Fruit fly (Drosophila melanogaster): ENCODE measurements around the gene CG14420.

The CG14420 gene

DNA sequence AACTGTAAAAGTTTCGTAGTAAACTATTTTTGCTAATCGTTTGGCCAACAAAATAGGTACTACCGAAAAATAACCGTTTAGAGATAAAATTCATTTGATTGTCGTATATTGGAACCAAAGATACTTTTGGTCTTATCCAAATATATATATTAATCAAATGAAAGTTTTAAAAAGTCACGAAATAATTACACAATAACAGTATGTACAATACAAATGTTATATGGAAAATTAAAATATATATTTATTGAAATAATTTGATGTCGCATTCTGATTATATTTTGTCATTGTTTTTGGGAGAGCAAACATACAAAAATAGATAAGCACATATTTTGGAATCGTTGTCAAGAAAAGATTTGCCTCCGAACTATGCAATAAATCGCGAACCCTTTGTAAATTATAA is at the start of gene CG14420:
Gene CG14420, plus strand, starts transcription at position 301 of the 400 bp plus-strand sequence.
- TF ChIP-seq EcR (GFP tag; optimal IDR thresholded peaks at IDR 0.05) (no peak), Dll (optimal IDR thresholded peaks at IDR 0.05) (no peak), CG8478 (optimal IDR thresholded peaks at IDR 0.05) (no peak), pan (optimal IDR thresholded peaks at IDR 0.05) (no peak), usp (GFP tag; optimal IDR thresholded peaks at IDR 0.05) (no peak), psq (optimal IDR thresholded peaks at IDR 0.05) (no peak)

DNA sequence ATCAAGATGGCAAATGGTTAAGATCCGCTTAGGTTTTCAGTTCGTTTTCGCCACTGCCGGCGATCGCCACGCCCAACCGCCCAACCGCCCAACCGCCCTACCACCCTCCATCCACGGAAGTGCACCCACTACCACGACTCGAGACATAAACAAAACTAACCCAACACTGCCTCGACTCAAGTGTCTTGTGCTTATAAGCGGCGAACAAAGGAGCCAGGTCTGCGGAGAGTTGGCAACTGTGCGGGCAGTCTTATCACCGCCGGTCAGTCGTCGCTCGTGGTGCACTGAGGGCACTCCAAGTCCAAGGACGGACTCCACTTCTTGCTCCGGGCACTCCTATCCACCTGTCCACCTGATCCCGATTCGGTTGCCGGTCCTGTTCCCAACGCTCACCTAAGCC is 48.2 kb upstream of the CG14420 start, which contains the start of gene CG3526:
Gene CG3526, plus strand, starts transcription at position 301 of the 400 bp plus-strand sequence.
- TF ChIP-seq psq (optimal IDR thresholded peaks at IDR 0.05): no peak
- TF ChIP-seq EcR (GFP tag; optimal IDR thresholded peaks at IDR 0.05): no peak
- no peak for TF ChIP-seq usp (GFP tag; optimal IDR thresholded peaks at IDR 0.05)
- TF ChIP-seq CG8478 (optimal IDR thresholded peaks at IDR 0.05): no peak

DNA sequence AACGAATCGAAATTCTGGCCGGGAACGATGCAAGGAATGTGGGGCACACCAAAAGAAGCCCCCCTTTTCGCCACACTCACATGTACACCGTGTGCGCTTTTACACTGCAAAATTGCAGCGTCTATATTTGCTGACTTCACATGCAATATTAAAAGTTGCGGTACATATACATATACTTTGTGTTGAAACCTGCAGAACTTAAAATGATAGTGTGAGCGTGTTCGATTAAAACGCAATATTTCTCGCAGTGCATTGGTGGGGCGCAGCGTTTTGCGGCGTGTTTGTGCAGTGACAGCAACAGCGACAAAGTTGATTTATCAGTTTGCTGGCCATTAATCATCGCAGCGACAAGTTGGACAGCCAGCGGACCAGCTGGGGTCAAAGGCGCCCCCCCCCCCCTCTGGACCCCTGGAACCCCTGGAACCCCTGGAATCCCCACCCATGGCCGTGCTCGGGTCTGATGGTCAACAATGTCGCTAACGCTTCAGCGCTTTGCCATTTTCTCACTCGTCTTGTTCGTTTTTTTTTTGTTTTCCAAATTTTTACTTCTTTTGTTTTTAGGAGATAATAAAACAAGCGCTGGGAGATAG is 31.5 kb upstream of the CG14420 start:
- TF ChIP-seq pan (optimal IDR thresholded peaks at IDR 0.05) (no peak), Dll (optimal IDR thresholded peaks at IDR 0.05) (no peak), usp (GFP tag; optimal IDR thresholded peaks at IDR 0.05) (no peak), EcR (GFP tag; optimal IDR thresholded peaks at IDR 0.05) (no peak), CG8478 (optimal IDR thresholded peaks at IDR 0.05) (no peak), psq (optimal IDR thresholded peaks at IDR 0.05) (no peak)

DNA sequence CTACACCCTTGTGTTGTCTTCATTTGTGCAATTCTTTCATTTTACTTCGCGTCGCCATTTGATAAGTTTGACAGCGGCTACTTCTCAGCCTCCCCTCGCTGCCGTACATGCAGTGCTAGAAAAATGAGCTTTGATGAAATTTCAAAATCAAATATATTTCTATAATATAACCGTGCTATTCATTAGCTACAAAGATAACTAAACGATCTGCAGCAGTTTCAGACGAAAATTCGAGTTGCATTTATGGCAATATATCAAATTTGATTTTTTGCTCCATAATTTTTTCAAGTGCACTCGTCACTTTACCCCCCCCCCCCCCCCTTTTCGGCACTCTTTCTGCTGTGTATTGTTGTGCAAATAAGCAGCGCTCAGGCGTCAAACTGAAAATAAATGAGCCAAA is 26.1 kb upstream of the CG14420 start:
- TF ChIP-seq pan (optimal IDR thresholded peaks at IDR 0.05): no peak
- TF ChIP-seq usp (GFP tag; optimal IDR thresholded peaks at IDR 0.05): no peak
- TF ChIP-seq CG8478 (optimal IDR thresholded peaks at IDR 0.05): no peak
- no peak for TF ChIP-seq Dll (optimal IDR thresholded peaks at IDR 0.05)
- no peak for TF ChIP-seq psq (optimal IDR thresholded peaks at IDR 0.05)
- TF ChIP-seq EcR (GFP tag; optimal IDR thresholded peaks at IDR 0.05): no peak

DNA sequence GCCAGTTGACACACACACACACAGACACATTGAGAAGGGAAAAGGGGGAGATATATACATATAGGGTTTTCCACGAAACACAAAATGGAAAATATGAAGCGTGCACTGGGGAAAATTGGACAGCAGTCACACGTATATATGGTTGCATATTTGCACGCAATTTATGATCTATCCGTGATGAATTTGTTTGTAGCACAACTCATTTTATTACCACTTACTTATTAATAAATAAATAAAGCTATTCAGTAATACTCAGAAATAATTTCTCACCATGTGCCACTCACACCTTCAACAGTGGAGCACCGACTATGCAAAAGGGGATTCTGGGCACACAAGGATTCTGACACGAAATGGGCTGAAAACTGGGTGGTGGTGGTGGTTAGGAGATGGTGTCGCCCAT is 24.6 kb upstream of the CG14420 start:
- TF ChIP-seq usp (GFP tag; optimal IDR thresholded peaks at IDR 0.05) (no peak), CG8478 (optimal IDR thresholded peaks at IDR 0.05) (no peak), Dll (optimal IDR thresholded peaks at IDR 0.05) (no peak), pan (optimal IDR thresholded peaks at IDR 0.05) (no peak), EcR (GFP tag; optimal IDR thresholded peaks at IDR 0.05) (no peak)

DNA sequence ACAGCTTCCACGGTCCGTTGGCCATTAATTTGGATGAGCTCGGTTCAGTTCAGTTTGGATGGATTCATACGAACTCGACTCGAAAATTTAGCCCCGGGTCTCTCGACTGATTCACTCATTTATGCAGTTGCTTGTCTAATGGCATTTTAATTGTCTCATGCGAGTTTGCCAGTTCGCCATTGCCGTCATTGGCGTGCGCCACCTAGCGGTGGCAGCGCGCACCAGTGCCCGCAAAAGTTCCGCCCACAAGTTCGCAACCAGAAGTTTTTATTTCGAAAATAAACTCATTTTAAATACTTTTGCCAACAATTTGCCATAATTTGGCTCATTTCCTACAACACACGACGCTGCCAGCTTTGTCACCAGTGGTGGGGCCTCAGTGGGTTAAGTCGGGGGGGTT is 23.5 kb upstream of the CG14420 start:
- TF ChIP-seq usp (GFP tag; optimal IDR thresholded peaks at IDR 0.05) (no peak), CG8478 (optimal IDR thresholded peaks at IDR 0.05) (no peak), Dll (optimal IDR thresholded peaks at IDR 0.05) (no peak), psq (optimal IDR thresholded peaks at IDR 0.05) (no peak), pan (optimal IDR thresholded peaks at IDR 0.05) (no peak), EcR (GFP tag; optimal IDR thresholded peaks at IDR 0.05) (no peak)

DNA sequence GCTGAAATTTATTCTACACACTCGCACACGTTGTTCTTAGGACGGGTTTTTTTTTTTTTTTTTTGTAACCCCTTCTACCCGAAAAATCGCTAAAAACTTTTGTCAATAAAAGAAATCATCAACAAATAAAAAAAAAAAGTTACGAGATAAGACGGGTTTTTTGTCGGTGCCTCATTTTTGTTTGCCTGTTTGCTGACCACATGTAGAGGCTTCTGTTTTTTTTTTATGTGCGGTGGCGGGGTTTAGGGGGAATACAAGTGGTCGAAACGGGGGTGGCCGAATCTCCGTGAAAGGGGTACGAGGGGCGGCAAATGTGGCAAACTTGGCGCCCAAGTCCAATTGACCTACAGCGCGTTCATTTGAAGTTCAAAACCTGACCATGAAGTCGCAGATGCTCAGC is 20.1 kb upstream of the CG14420 start:
- TF ChIP-seq EcR (GFP tag; optimal IDR thresholded peaks at IDR 0.05) (no peak), pan (optimal IDR thresholded peaks at IDR 0.05) (no peak), usp (GFP tag; optimal IDR thresholded peaks at IDR 0.05) (no peak), CG8478 (optimal IDR thresholded peaks at IDR 0.05) (no peak), psq (optimal IDR thresholded peaks at IDR 0.05) (no peak), Dll (optimal IDR thresholded peaks at IDR 0.05) (no peak)

DNA sequence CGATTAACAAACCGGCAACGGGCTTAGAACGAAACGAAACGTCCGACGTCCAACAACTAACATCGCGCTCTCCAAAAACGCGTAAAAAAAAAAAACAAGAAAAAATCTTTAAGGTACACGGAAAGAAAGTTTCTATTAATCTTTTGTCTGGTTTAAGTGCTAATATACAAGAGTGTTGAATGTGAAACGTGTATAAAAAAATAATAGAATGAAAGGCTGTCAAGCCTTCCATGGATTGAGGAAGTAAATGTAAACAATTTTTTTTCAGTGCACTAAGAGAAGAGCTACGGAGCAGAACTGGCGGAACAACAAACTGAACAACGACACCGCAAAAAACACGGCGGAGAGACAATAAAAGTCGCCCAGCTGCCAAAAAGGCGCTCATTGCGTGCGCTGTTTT is 18.9 kb upstream of the CG14420 start, which contains the start of gene CG3588:
Gene CG3588, plus strand, starts transcription at position 29 of the 400 bp plus-strand sequence.
- TF ChIP-seq psq (optimal IDR thresholded peaks at IDR 0.05) (no peak), CG8478 (optimal IDR thresholded peaks at IDR 0.05) (no peak), pan (optimal IDR thresholded peaks at IDR 0.05) (no peak), EcR (GFP tag; optimal IDR thresholded peaks at IDR 0.05) (no peak), usp (GFP tag; optimal IDR thresholded peaks at IDR 0.05) (no peak), Dll (optimal IDR thresholded peaks at IDR 0.05) (no peak)

DNA sequence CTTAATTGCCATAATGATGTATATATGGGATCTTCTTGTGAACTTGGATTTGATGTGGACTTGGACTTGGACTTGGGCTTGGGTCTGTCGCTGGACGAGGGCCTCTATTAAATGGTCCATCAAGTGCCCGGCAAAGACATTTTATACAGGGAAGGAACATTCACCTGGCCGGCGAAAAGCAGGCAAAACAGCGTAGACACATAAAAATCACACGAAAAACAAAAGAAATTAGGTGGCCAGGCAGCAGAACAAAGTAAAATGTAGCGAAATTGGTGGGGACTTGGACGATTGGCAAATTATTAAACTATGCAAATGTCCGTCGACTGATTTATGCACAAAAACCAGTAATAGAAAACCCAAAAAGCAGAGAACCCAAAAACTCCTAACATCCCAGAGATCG is 11.5 kb upstream of the CG14420 start, which contains the start of gene CG14424:
Gene CG14424, minus strand, starts transcription at position 101 of the 400 bp plus-strand sequence.
- TF ChIP-seq usp (GFP tag; optimal IDR thresholded peaks at IDR 0.05) (no peak), Dll (optimal IDR thresholded peaks at IDR 0.05) (no peak), EcR (GFP tag; optimal IDR thresholded peaks at IDR 0.05) (no peak), CG8478 (optimal IDR thresholded peaks at IDR 0.05) (no peak), psq (optimal IDR thresholded peaks at IDR 0.05) (no peak), pan (optimal IDR thresholded peaks at IDR 0.05) (no peak)

DNA sequence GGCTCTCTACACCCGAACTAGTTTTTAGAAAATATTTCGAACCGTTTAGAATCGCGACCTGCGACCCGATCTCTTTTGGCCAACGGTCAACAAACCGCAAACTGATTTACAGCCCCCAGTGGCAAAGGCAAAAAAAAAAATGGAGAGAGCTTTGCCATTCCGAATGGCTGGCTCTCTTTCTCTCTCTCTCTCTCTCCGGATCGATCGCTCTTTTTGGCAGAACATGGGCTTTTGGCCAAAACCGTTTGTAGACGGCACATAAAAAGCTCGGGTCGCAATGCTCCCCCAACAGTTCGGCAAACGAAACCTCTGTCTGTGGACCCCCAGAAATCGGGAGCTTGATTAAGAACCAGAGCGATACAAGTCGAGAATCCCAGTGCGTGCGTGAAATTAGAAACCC is 9.2 kb upstream of the CG14420 start, which contains the start of gene CG32793:
Gene CG32793, plus strand, starts transcription at position 301 of the 400 bp plus-strand sequence.
- TF ChIP-seq usp (GFP tag; optimal IDR thresholded peaks at IDR 0.05): no peak
- no peak for TF ChIP-seq EcR (GFP tag; optimal IDR thresholded peaks at IDR 0.05)
- TF ChIP-seq pan (optimal IDR thresholded peaks at IDR 0.05): no peak
- TF ChIP-seq psq (optimal IDR thresholded peaks at IDR 0.05): no peak

DNA sequence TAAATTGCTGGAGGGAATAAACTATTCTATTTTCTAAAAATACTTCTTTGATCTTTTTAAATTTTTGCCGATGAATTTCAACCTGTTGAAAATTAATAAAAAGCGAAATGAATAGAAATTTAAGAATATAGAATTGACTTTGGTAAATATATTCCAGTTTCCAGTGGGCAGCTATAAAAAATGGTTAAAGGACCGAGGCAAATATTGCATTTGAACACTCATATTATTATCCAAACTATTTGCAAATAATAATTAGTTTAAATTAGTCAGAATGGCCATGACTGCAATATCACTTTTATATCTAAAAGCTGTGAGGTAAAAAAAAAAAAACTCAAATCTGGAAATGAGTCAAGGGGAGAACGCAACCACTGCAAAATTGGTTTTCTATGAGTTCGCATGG is 3.8 kb upstream of the CG14420 start, which contains the start of gene CG3592:
Gene CG3592, plus strand, starts transcription at position 301 of the 400 bp plus-strand sequence.
- TF ChIP-seq psq (optimal IDR thresholded peaks at IDR 0.05) (no peak), CG8478 (optimal IDR thresholded peaks at IDR 0.05) (no peak), EcR (GFP tag; optimal IDR thresholded peaks at IDR 0.05) (no peak)

DNA sequence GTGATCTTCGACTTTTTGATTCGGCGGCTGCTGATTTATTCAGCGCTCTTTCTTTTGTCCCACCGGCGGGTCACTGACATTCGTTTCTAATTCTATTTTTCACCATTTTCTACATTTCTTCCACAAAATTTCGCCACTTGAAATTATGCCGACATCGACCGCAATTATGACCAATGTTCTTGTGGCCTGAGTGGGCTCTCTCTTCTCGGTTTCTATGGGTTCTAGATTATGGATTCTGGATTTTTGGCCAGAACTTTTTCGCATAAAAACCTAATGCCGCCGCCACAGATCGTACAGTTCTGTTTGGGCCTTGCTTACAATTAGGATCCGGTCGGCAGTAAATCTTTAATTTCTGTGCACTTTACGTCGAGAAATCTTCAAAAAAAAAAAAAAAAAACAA is 1.9 kb upstream of the CG14420 start, which contains the start of gene CG3598:
Gene CG3598, plus strand, starts transcription at position 301 of the 400 bp plus-strand sequence.
- TF ChIP-seq usp (GFP tag; optimal IDR thresholded peaks at IDR 0.05): no peak
- TF ChIP-seq CG8478 (optimal IDR thresholded peaks at IDR 0.05): no peak
- TF ChIP-seq psq (optimal IDR thresholded peaks at IDR 0.05): no peak
- no peak for TF ChIP-seq pan (optimal IDR thresholded peaks at IDR 0.05)
- TF ChIP-seq EcR (GFP tag; optimal IDR thresholded peaks at IDR 0.05): no peak
- TF ChIP-seq Dll (optimal IDR thresholded peaks at IDR 0.05): no peak

DNA sequence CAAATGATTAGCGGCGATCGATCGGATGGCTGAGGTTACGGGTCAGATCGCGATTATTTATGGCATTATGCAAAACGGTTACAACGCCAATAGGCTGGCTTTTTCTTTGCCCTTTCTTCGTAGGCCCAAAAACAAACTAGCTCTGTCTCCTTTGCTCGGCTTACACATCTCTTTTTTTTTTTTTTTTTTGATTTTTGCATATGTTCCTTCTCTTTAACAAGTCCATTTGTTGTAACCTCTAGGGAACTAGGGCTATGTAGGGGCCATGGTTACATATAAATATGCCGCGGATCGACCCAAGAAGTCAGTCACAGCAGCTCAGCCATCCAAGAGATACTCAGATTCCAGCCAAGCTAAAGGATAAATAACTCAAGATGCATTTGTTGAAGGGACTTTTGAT is 2.5 kb downstream of the CG14420 start, which contains the start of gene CG14421:
Gene CG14421, plus strand, starts transcription at position 301 of the 400 bp plus-strand sequence.
- TF ChIP-seq usp (GFP tag; optimal IDR thresholded peaks at IDR 0.05) (no peak), Dll (optimal IDR thresholded peaks at IDR 0.05) (no peak), EcR (GFP tag; optimal IDR thresholded peaks at IDR 0.05) (no peak), CG8478 (optimal IDR thresholded peaks at IDR 0.05) (no peak), psq (optimal IDR thresholded peaks at IDR 0.05) (no peak), pan (optimal IDR thresholded peaks at IDR 0.05) (no peak)

Data from whole organism.